Fruit fly (Drosophila melanogaster) S2 (cell line): Measurements from ENCODE around the gene Qtzl.

Experiments
- CG8478 ChIP-seq: fragments of >200 bp; optimal IDR thresholded peaks from 2 replicates; lab custom pipeline; 2018
- CTCF ChIP-seq, 2 experiments: fragments of >200 bp; optimal IDR thresholded peaks; 2 replicates each; lab custom pipeline; 2018

Gene Qtzl

dm6 chr2L:12045578-12045940 lies 50.0 kb downstream of the Qtzl start:
- TF ChIP-seq CG8478 (lab: Kevin White, UChicago) (no peak), CTCF (optimal IDR thresholded peaks at IDR 0.05; lab: Kevin White, UChicago) (no peak)
